Fruit fly (Drosophila melanogaster): ENCODE data around the gene Mulk.

DNA sequence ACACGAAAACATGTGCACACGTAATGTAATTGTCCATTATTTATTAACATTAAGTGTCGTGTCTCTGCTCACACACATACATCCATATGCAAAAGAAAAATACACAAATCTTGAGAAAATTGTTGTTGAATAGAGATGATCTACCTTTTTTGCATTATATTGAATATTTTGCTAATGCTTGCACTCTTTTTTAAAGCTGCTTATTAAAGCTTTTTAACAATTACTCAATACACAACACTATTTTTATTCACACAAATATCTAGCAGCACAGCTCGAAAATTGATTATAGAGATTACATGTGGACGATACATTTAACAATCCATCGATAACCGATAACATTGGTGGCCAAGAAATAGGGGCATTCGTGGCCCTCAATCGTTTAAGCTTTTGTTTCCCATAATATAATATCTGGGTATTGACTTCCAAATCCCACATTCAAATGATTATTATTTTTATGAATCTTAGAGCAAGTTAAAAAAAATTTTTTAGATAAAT is 22.3 kb downstream of the Mulk start, which contains the start of gene Ufd4:
- TF ChIP-seq ttk (optimal IDR thresholded peaks at IDR 0.05) (no peak), h (optimal IDR thresholded peaks at IDR 0.05) (no peak), psq (optimal IDR thresholded peaks at IDR 0.05) (no peak)

Measured in Kc167 (cell line).